Worm (Caenorhabditis elegans) whole organism, L1 larva: ENCODE measurements around the gene str-177.
A peak's percentile ranks its signal among the peaks of the same experiment; 100 is the strongest.

Source experiments
- C04F5.9 ChIP-seq: sonication (generic microtip); optimal IDR thresholded peaks from 2 replicates; lab custom pipeline; 2016; ENCODE audit warnings: missing genetic modification characterization, missing compliant biosample characterization
- C16A3.4 ChIP-seq: fragments of 150-350 bp; optimal IDR thresholded peaks from 2 replicates; lab custom pipeline; 2014; ENCODE audit warnings: missing biosample characterization, missing genetic modification characterization
- ama-1 ChIP-seq: fragments of 150-350 bp; optimal IDR thresholded peaks from 2 replicates; lab custom pipeline; 2014
- blmp-1 ChIP-seq: fragments of 150-350 bp; optimal IDR thresholded peaks from 2 replicates; lab custom pipeline; 2014; ENCODE audit warnings: missing biosample characterization, missing genetic modification characterization
- ceh-63 ChIP-seq: fragments of 200-800 bp; sonication (Bioruptor generic); optimal IDR thresholded peaks from 2 replicates; lab custom pipeline; 2018; ENCODE audit warnings: mild to moderate bottlenecking, missing genetic modification characterization, missing compliant biosample characterization
- ceh-8 ChIP-seq: fragments of 200-800 bp; sonication (Bioruptor generic); optimal IDR thresholded peaks from 2 replicates; lab custom pipeline; 2018; ENCODE audit warnings: mild to moderate bottlenecking, missing genetic modification characterization, moderate library complexity, missing compliant biosample characterization
- ceh-82 ChIP-seq, 3 experiments: fragments of 150-350 bp in 1 of 3; sonication (generic microtip) in 2 of 3; optimal IDR thresholded peaks; 2 replicates each; lab custom pipeline; 2014 to 2017; ENCODE audit warnings: missing biosample characterization in 3 of 3, missing genetic modification characterization in 3 of 3
- ces-1 ChIP-seq: fragments of 150-350 bp; optimal IDR thresholded peaks from 2 replicates; lab custom pipeline; 2014; ENCODE audit warnings: missing biosample characterization, missing genetic modification reagents, missing genetic modification characterization
- dpl-1 ChIP-seq, 3 experiments: fragments of 150-350 bp in 2 of 3; sonication (generic microtip) in 1 of 3; optimal IDR thresholded peaks; 2 replicates each; lab custom pipeline; 2014 to 2017; ENCODE audit warnings: missing biosample characterization in 3 of 3, missing genetic modification characterization in 3 of 3, missing genetic modification reagents in 3 of 3
- efl-1 ChIP-seq, 4 experiments: fragments of 150-350 bp; optimal IDR thresholded peaks in 3 of 4; peaks in 1 of 4; 1 replicate in 1 of 4; 2 replicates in 3 of 4; lab custom pipeline; 2014; ENCODE audit warnings: missing biosample characterization in 2 of 4, missing genetic modification characterization in 2 of 4, missing genetic modification reagents in 2 of 4
- elt-2 ChIP-seq: sonication (generic microtip); optimal IDR thresholded peaks from 2 replicates; lab custom pipeline; 2016; ENCODE audit warnings: missing genetic modification characterization, mild to moderate bottlenecking, inconsistent platforms, missing compliant biosample characterization, missing genetic modification reagents
- grh-1 ChIP-seq: fragments of 200-800 bp; sonication (Bioruptor generic); IDR thresholded peaks from 2 replicates; pipeline ENCODE4 v1.3.6; 2022; ENCODE audit warnings: missing genetic modification reagents, missing genetic modification characterization, missing compliant biosample characterization
- hlh-4 ChIP-seq: sonication (generic microtip); optimal IDR thresholded peaks from 2 replicates; lab custom pipeline; 2016; ENCODE audit warnings: mild to moderate bottlenecking, missing genetic modification characterization, missing compliant biosample characterization
- irx-1 ChIP-seq: sonication (generic microtip); optimal IDR thresholded peaks from 2 replicates; lab custom pipeline; 2016; ENCODE audit warnings: missing genetic modification characterization, missing compliant biosample characterization
- isw-1 ChIP-seq: fragments of 200-800 bp; sonication (Bioruptor generic); IDR thresholded peaks from 2 replicates; pipeline ENCODE4 v1.3.6; 2022; ENCODE audit warnings: missing genetic modification characterization, missing compliant biosample characterization
- lin-14 ChIP-seq: fragments of 200-800 bp; sonication (Bioruptor generic); optimal IDR thresholded peaks from 2 replicates; lab custom pipeline; 2018; ENCODE audit warnings: mild to moderate bottlenecking, missing genetic modification characterization, moderate library complexity, missing compliant biosample characterization
- lin-15B ChIP-seq: fragments of 150-350 bp; sonication (generic microtip); optimal IDR thresholded peaks from 3 replicates; lab custom pipeline; 2014; ENCODE audit warnings: missing biosample characterization, missing genetic modification characterization
- lir-3 ChIP-seq: sonication (generic microtip); optimal IDR thresholded peaks from 2 replicates; lab custom pipeline; 2016; ENCODE audit warnings: mild to moderate bottlenecking, missing genetic modification characterization, moderate library complexity, missing compliant biosample characterization; ENCODE audit not compliant: poor library complexity
- nhr-20 ChIP-seq: sonication (generic microtip); optimal IDR thresholded peaks from 2 replicates; lab custom pipeline; 2016; ENCODE audit warnings: mild to moderate bottlenecking, missing genetic modification characterization, missing compliant biosample characterization
- nhr-237 ChIP-seq: fragments of 150-350 bp; optimal IDR thresholded peaks from 2 replicates; lab custom pipeline; 2014; ENCODE audit warnings: missing biosample characterization, missing genetic modification characterization
- nhr-28 ChIP-seq: fragments of 150-350 bp; optimal IDR thresholded peaks from 2 replicates; lab custom pipeline; 2014; ENCODE audit warnings: missing biosample characterization, missing genetic modification characterization
- nhr-71 ChIP-seq: sonication (generic microtip); optimal IDR thresholded peaks from 2 replicates; lab custom pipeline; 2016; ENCODE audit warnings: mild to moderate bottlenecking, missing genetic modification characterization, moderate library complexity, missing compliant biosample characterization
- nhr-84 ChIP-seq: sonication (generic microtip); optimal IDR thresholded peaks from 2 replicates; lab custom pipeline; 2017; ENCODE audit warnings: missing biosample characterization, missing genetic modification characterization
- nhr-90 ChIP-seq: sonication (generic microtip); optimal IDR thresholded peaks from 2 replicates; lab custom pipeline; 2016; ENCODE audit warnings: mild to moderate bottlenecking, missing genetic modification characterization, missing compliant biosample characterization; ENCODE audit not compliant: poor library complexity
- rnt-1 ChIP-seq: sonication (generic microtip); optimal IDR thresholded peaks from 2 replicates; lab custom pipeline; 2016; ENCODE audit warnings: mild to moderate bottlenecking, missing genetic modification characterization, moderate library complexity, missing compliant biosample characterization
- skn-1 ChIP-seq: fragments of 150-350 bp; optimal IDR thresholded peaks from 2 replicates; lab custom pipeline; 2014; ENCODE audit warnings: missing biosample characterization, missing genetic modification characterization
- sptf-1 ChIP-seq: fragments of 150-350 bp; optimal IDR thresholded peaks from 2 replicates; lab custom pipeline; 2014; ENCODE audit warnings: missing biosample characterization, missing genetic modification characterization
- swsn-7 ChIP-seq: sonication (generic microtip); optimal IDR thresholded peaks from 2 replicates; lab custom pipeline; 2016; ENCODE audit warnings: missing genetic modification characterization, missing compliant biosample characterization
- tlp-1 ChIP-seq: fragments of 150-350 bp; optimal IDR thresholded peaks from 2 replicates; lab custom pipeline; 2014; ENCODE audit warnings: missing biosample characterization, missing genetic modification characterization
- unc-30 ChIP-seq: sonication (generic microtip); optimal IDR thresholded peaks from 2 replicates; lab custom pipeline; 2017; ENCODE audit warnings: missing biosample characterization, missing genetic modification characterization
- unc-62 ChIP-seq: fragments of 150-350 bp; optimal IDR thresholded peaks from 2 replicates; lab custom pipeline; 2014; ENCODE audit warnings: missing biosample characterization, missing genetic modification reagents, missing genetic modification characterization
- unc-86 ChIP-seq: sonication (generic microtip); optimal IDR thresholded peaks from 2 replicates; lab custom pipeline; 2016; ENCODE audit warnings: missing genetic modification characterization, missing compliant biosample characterization
- unc-98 ChIP-seq: fragments of 200-800 bp; sonication (Bioruptor generic); IDR thresholded peaks from 2 replicates; pipeline ENCODE4 v1.3.6; 2022; ENCODE audit warnings: missing genetic modification characterization, missing compliant biosample characterization
- vab-15 ChIP-seq: sonication (generic microtip); optimal IDR thresholded peaks from 2 replicates; lab custom pipeline; 2017; ENCODE audit warnings: missing genotype, mild to moderate bottlenecking, missing genetic modification characterization, missing compliant biosample characterization
- zip-4 ChIP-seq: fragments of 200-800 bp; sonication (Bioruptor generic); optimal IDR thresholded peaks from 2 replicates; lab custom pipeline; 2018; ENCODE audit warnings: mild to moderate bottlenecking, missing genetic modification characterization, moderate library complexity, missing compliant biosample characterization
- ztf-11 ChIP-seq, 2 experiments: sonication (generic microtip); optimal IDR thresholded peaks; 2 replicates each; lab custom pipeline; 2016 to 2017; ENCODE audit warnings: missing genetic modification characterization in 2 of 2, missing biosample characterization in 1 of 2, missing compliant biosample characterization in 1 of 2

Gene str-177

ce11 chrV:9243171-9243996 lies 44.6 kb upstream of the str-177 start, which contains the start of gene glo-4 (continued):
- TF ChIP-seq vab-15 (no peak), blmp-1 (tag; lab: Kevin White, UChicago) (peak; percentile 88), irx-1 (tag; lab: Kevin White, UChicago) (peak; percentile 73), sptf-1 (tag; lab: Kevin White, UChicago) (no peak), lin-15B (tag; lab: Kevin White, UChicago) (peak; percentile 54), ztf-11 (tag; optimal IDR thresholded peaks at IDR 0.05; lab: Kevin White, UChicago) (peak in 1 of 2 experiments; percentile 38), nhr-20 (peak; percentile 90), C16A3.4 (tag; lab: Kevin White, UChicago) (peak; percentile 67), nhr-84 (tag; lab: Kevin White, UChicago) (no peak), tlp-1 (tag; lab: Kevin White, UChicago) (no peak), elt-2 (tag; lab: Kevin White, UChicago) (peak; percentile 64), hlh-4 (no peak)

ce11 chrV:9232296-9232695 lies 33.5 kb upstream of the str-177 start, which contains the start of gene F07C3.3:
Gene F07C3.3, minus strand, starts transcription at chrV:9232396.
- TF ChIP-seq lir-3 (tag; lab: Kevin White, UChicago) (no peak), isw-1 (no peak), ceh-63 (GFP tag; lab: Kevin White, UChicago) (no peak)

- TF ChIP-seq ces-1: no peak
- peak; percentile 84 for TF ChIP-seq lin-14
- peak in 1 of 3 experiments; percentile 22 for TF ChIP-seq ceh-82 (tag; optimal IDR thresholded peaks at IDR 0.05; lab: Kevin White, UChicago)
- no peak for TF ChIP-seq efl-1 (optimal IDR thresholded peaks at IDR 0.05; lab: Kevin White, UChicago)
- TF ChIP-seq efl-1 (GFP tag; optimal IDR thresholded peaks at IDR 0.05 in 1 of 2; lab: Kevin White, UChicago): peak in 1 of 2 experiments; percentile 50
Measured at ce11 chrV:9225675-9226144, 26.9 kb upstream of the str-177 start, which contains the start of gene F07C3.2. Gene F07C3.2, plus strand, starts transcription at chrV:9226094.

ce11 chrV:9224981-9225380 lies 26.2 kb upstream of the str-177 start:
- peak; percentile 90 for TF ChIP-seq blmp-1 (tag; lab: Kevin White, UChicago)
- no peak for TF ChIP-seq hlh-4

- TF ChIP-seq ceh-8 (GFP tag; lab: Kevin White, UChicago) (no peak), ama-1 (lab: Kevin White, UChicago) (no peak), nhr-237 (tag; lab: Kevin White, UChicago) (no peak)
Measured at ce11 chrV:9224377-9224776, 25.6 kb upstream of the str-177 start.

- no peak for TF ChIP-seq efl-1 (optimal IDR thresholded peaks at IDR 0.05; lab: Kevin White, UChicago)
- peak in 1 of 2 experiments; percentile 28 for TF ChIP-seq efl-1 (GFP tag; optimal IDR thresholded peaks at IDR 0.05 in 1 of 2; lab: Kevin White, UChicago)
- no peak for TF ChIP-seq unc-98
Measured at ce11 chrV:9222819-9223218, 24.0 kb upstream of the str-177 start.

ce11 chrV:9221566-9221965 lies 22.8 kb upstream of the str-177 start, which contains the start of gene grd-6:
Gene grd-6, plus strand, starts transcription at chrV:9221866.
- TF ChIP-seq blmp-1 (tag; lab: Kevin White, UChicago) (peak; percentile 54), nhr-90 (tag; lab: Kevin White, UChicago) (no peak)

- peak; percentile 54 for TF ChIP-seq skn-1
- no peak for TF ChIP-seq grh-1 (GFP tag; lab: Robert Waterston, UW)
- TF ChIP-seq dpl-1 (GFP tag; optimal IDR thresholded peaks at IDR 0.05; lab: Kevin White, UChicago): peak; percentile 76 to 89 (median 86)
- no peak for TF ChIP-seq C04F5.9 (tag; lab: Kevin White, UChicago)
- TF ChIP-seq unc-30 (tag; lab: Kevin White, UChicago): no peak
- TF ChIP-seq nhr-28 (tag; lab: Kevin White, UChicago): no peak
- no peak for TF ChIP-seq unc-98
- peak; percentile 62 for TF ChIP-seq blmp-1 (tag; lab: Kevin White, UChicago)
- TF ChIP-seq swsn-7 (tag; lab: Kevin White, UChicago): peak; percentile 33
- TF ChIP-seq unc-62: no peak
- peak; percentile 64 for TF ChIP-seq nhr-71 (tag; lab: Kevin White, UChicago)
- TF ChIP-seq zip-4 (GFP tag; lab: Kevin White, UChicago): no peak
- no peak for TF ChIP-seq elt-2 (tag; lab: Kevin White, UChicago)
- peak; percentile 33 for TF ChIP-seq rnt-1
- TF ChIP-seq unc-86 (tag; lab: Kevin White, UChicago): peak; percentile 29
- no peak for TF ChIP-seq ama-1 (lab: Kevin White, UChicago)
Measured at ce11 chrV:9220444-9220843, 21.7 kb upstream of the str-177 start.
